Worm (Caenorhabditis elegans) whole organism, L3 larva: ENCODE results near the gene Y57A10C.1.

Source experiments
- aly-2 ChIP-seq: fragments of 150-350 bp; optimal IDR thresholded peaks from 2 replicates; lab custom pipeline; 2014; ENCODE audit warnings: missing biosample characterization, missing genetic modification characterization
- eor-1 ChIP-seq, 2 experiments: fragments of 150-350 bp; optimal IDR thresholded peaks; 2 replicates each; lab custom pipeline; 2014 to 2018; ENCODE audit warnings: missing biosample characterization in 2 of 2, missing genetic modification characterization in 2 of 2
- lin-15B ChIP-seq: fragments of 150-350 bp; optimal IDR thresholded peaks from 2 replicates; lab custom pipeline; 2014; ENCODE audit warnings: missing biosample characterization, missing genetic modification characterization
- nhr-23 ChIP-seq: fragments of 150-350 bp; optimal IDR thresholded peaks from 2 replicates; lab custom pipeline; 2014; ENCODE audit warnings: missing biosample characterization, missing genetic modification reagents, missing genetic modification characterization
- nhr-76 ChIP-seq: fragments of 150-350 bp; sonication (generic microtip); optimal IDR thresholded peaks from 5 replicates; lab custom pipeline; 2014; ENCODE audit warnings: missing biosample characterization, missing genetic modification characterization
- unc-39 ChIP-seq: sonication (generic microtip); optimal IDR thresholded peaks from 4 replicates; lab custom pipeline; 2017; ENCODE audit warnings: missing biosample characterization, missing genetic modification characterization

DNA sequence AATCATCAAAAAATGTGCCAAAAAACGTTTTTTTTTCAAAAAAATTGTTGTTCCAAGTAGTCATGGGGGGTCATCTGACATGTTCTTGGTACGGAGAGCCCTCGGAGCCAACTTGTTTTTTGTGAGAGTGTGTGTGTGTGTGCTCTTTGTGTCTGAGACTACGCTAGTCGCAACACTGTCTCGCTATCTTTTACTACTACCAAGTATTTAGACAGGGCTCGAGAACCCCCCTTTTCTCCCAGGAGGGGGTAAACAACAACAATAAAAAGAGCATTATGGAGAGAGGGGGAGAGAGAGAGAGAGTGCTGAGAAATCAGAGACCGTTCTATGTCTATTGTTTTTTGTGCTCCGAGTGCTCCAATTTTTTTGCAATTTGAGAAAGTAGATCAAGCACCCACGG is 33.5 kb downstream of the Y57A10C.1 start:
- no peak for TF ChIP-seq nhr-76 (tag; lab: Kevin White, UChicago)
- no peak for TF ChIP-seq eor-1 (tag; optimal IDR thresholded peaks at IDR 0.05; lab: Kevin White, UChicago)
- no peak for TF ChIP-seq nhr-23
- no peak for TF ChIP-seq unc-39
- TF ChIP-seq aly-2 (tag; lab: Kevin White, UChicago): no peak
- no peak for TF ChIP-seq lin-15B (tag; lab: Kevin White, UChicago)
